Worm (Caenorhabditis elegans) whole organism, late embryonic: ENCODE data around the gene C54C6.11.
A peak's percentile ranks its signal among the peaks of the same experiment; 100 is the strongest.

Source experiments
- C08G9.2 ChIP-seq: sonication (generic microtip); optimal IDR thresholded peaks from 2 replicates; lab custom pipeline; 2016; ENCODE audit warnings: mild to moderate bottlenecking, missing genetic modification characterization, moderate library complexity, missing compliant biosample characterization
- K02D7.2 ChIP-seq: sonication (generic microtip); optimal IDR thresholded peaks from 2 replicates; lab custom pipeline; 2017; ENCODE audit warnings: mild to moderate bottlenecking, missing genetic modification characterization, missing compliant biosample characterization
- T23F11.4 ChIP-seq: fragments of 200-800 bp; sonication (Bioruptor generic); optimal IDR thresholded peaks from 2 replicates; lab custom pipeline; 2018; ENCODE audit warnings: mild to moderate bottlenecking, missing genetic modification characterization, missing compliant biosample characterization
- Y22D7AL.16 ChIP-seq: sonication (generic microtip); optimal IDR thresholded peaks from 2 replicates; lab custom pipeline; 2016; ENCODE audit warnings: missing genetic modification characterization, missing compliant biosample characterization
- ama-1 ChIP-seq: fragments of 150-350 bp; optimal IDR thresholded peaks from 2 replicates; lab custom pipeline; 2014
- ceh-14 ChIP-seq: sonication (generic microtip); optimal IDR thresholded peaks from 2 replicates; lab custom pipeline; 2016; ENCODE audit warnings: missing genotype, missing genetic modification characterization, missing compliant biosample characterization
- ceh-18 ChIP-seq: sonication (generic microtip); optimal IDR thresholded peaks from 2 replicates; lab custom pipeline; 2016; ENCODE audit warnings: missing genetic modification characterization, missing compliant biosample characterization
- ceh-2 ChIP-seq: sonication (generic microtip); optimal IDR thresholded peaks from 2 replicates; lab custom pipeline; 2016; ENCODE audit warnings: missing genotype, missing genetic modification characterization, missing compliant biosample characterization
- ceh-22 ChIP-seq: sonication (generic microtip); optimal IDR thresholded peaks from 2 replicates; lab custom pipeline; 2017; ENCODE audit warnings: missing biosample characterization, missing genetic modification characterization
- ceh-31 ChIP-seq: sonication (generic microtip); optimal IDR thresholded peaks from 2 replicates; lab custom pipeline; 2016; ENCODE audit warnings: missing genetic modification characterization, missing compliant biosample characterization
- ceh-9 ChIP-seq: sonication (generic microtip); optimal IDR thresholded peaks from 2 replicates; lab custom pipeline; 2016; ENCODE audit warnings: mild to moderate bottlenecking, missing genetic modification characterization, inconsistent platforms, missing compliant biosample characterization
- elt-2 ChIP-seq: sonication (generic microtip); optimal IDR thresholded peaks from 2 replicates; lab custom pipeline; 2016; ENCODE audit warnings: missing genetic modification reagents, missing genetic modification characterization, missing compliant biosample characterization
- elt-4 ChIP-seq: sonication (generic microtip); optimal IDR thresholded peaks from 2 replicates; lab custom pipeline; 2016; ENCODE audit warnings: missing genetic modification characterization, missing compliant biosample characterization
- ets-4 ChIP-seq: sonication (generic microtip); optimal IDR thresholded peaks from 2 replicates; lab custom pipeline; 2016; ENCODE audit warnings: missing genetic modification characterization, missing compliant biosample characterization
- fax-1 ChIP-seq: sonication (generic microtip); optimal IDR thresholded peaks from 2 replicates; lab custom pipeline; 2016; ENCODE audit warnings: missing genotype, missing genetic modification characterization, missing compliant biosample characterization
- fkh-6 ChIP-seq: sonication (generic microtip); optimal IDR thresholded peaks from 2 replicates; lab custom pipeline; 2016; ENCODE audit warnings: missing genetic modification characterization, missing compliant biosample characterization
- hlh-13 ChIP-seq: fragments of 200-800 bp; sonication (Bioruptor generic); optimal IDR thresholded peaks from 2 replicates; lab custom pipeline; 2018; ENCODE audit warnings: mild to moderate bottlenecking, missing genetic modification characterization, missing compliant biosample characterization
- hlh-15 ChIP-seq: sonication (generic microtip); optimal IDR thresholded peaks from 2 replicates; lab custom pipeline; 2016; ENCODE audit warnings: missing genetic modification characterization, missing compliant biosample characterization
- hlh-6 ChIP-seq: sonication (generic microtip); optimal IDR thresholded peaks from 2 replicates; lab custom pipeline; 2016; ENCODE audit warnings: missing genotype, missing genetic modification characterization, missing compliant biosample characterization
- hlh-8 ChIP-seq: sonication (generic microtip); optimal IDR thresholded peaks from 2 replicates; lab custom pipeline; 2016; ENCODE audit warnings: missing genotype, missing genetic modification characterization, missing compliant biosample characterization
- lim-6 ChIP-seq: sonication (generic microtip); optimal IDR thresholded peaks from 2 replicates; lab custom pipeline; 2016; ENCODE audit warnings: missing genetic modification characterization, missing compliant biosample characterization
- lin-11 ChIP-seq: fragments of 200-800 bp; sonication (Bioruptor generic); optimal IDR thresholded peaks from 2 replicates; lab custom pipeline; 2018; ENCODE audit warnings: mild to moderate bottlenecking, missing genetic modification characterization, missing compliant biosample characterization
- mec-3 ChIP-seq: sonication (generic microtip); optimal IDR thresholded peaks from 2 replicates; lab custom pipeline; 2016; ENCODE audit warnings: borderline replicate concordance, missing genetic modification characterization, missing compliant biosample characterization
- nfya-1 ChIP-seq: sonication (generic microtip); optimal IDR thresholded peaks from 2 replicates; lab custom pipeline; 2017; ENCODE audit warnings: missing genetic modification characterization, mild to moderate bottlenecking, missing compliant biosample characterization, antibody characterized with exemption, moderate library complexity
- odd-2 ChIP-seq: sonication (generic microtip); optimal IDR thresholded peaks from 2 replicates; lab custom pipeline; 2017; ENCODE audit warnings: antibody characterized with exemption, mild to moderate bottlenecking, missing genetic modification characterization, missing compliant biosample characterization
- pax-1 ChIP-seq: fragments of 150-350 bp; optimal IDR thresholded peaks from 2 replicates; lab custom pipeline; 2014; ENCODE audit warnings: missing biosample characterization, missing genetic modification characterization
- ref-2 ChIP-seq: sonication (generic microtip); optimal IDR thresholded peaks from 2 replicates; lab custom pipeline; 2016; ENCODE audit warnings: missing genetic modification characterization, missing compliant biosample characterization
- rnt-1 ChIP-seq: sonication (generic microtip); optimal IDR thresholded peaks from 2 replicates; lab custom pipeline; 2016; ENCODE audit warnings: missing genetic modification characterization, missing compliant biosample characterization
- sdc-2 ChIP-seq: sonication (generic microtip); optimal IDR thresholded peaks from 2 replicates; lab custom pipeline; 2016; ENCODE audit warnings: missing genotype, missing genetic modification characterization, missing compliant biosample characterization
- sox-2 ChIP-seq: fragments of 200-800 bp; sonication (Bioruptor generic); IDR thresholded peaks from 2 replicates; pipeline ENCODE4 v1.3.6; 2022; ENCODE audit warnings: missing genetic modification reagents, missing genetic modification characterization, missing compliant biosample characterization
- sox-4 ChIP-seq: sonication (generic microtip); optimal IDR thresholded peaks from 2 replicates; lab custom pipeline; 2017; ENCODE audit warnings: mild to moderate bottlenecking, missing genetic modification characterization, inconsistent platforms, missing compliant biosample characterization
- tbx-2 ChIP-seq: sonication (generic microtip); optimal IDR thresholded peaks from 2 replicates; lab custom pipeline; 2016; ENCODE audit warnings: missing genetic modification characterization, missing compliant biosample characterization
- tbx-7 ChIP-seq: sonication (generic microtip); optimal IDR thresholded peaks from 2 replicates; lab custom pipeline; 2016; ENCODE audit warnings: missing genotype, missing genetic modification characterization, missing compliant biosample characterization
- ttx-3 ChIP-seq: sonication (generic microtip); optimal IDR thresholded peaks from 2 replicates; lab custom pipeline; 2016; ENCODE audit warnings: missing genetic modification reagents, missing genetic modification characterization, missing compliant biosample characterization
- unc-3 ChIP-seq, 2 experiments: fragments of 200-800 bp in 1 of 2; sonication (Bioruptor generic) in 1 of 2; sonication (generic microtip) in 1 of 2; conservative IDR thresholded peaks in 1 of 2; optimal IDR thresholded peaks in 1 of 2; 2 replicates each; pipeline versions ENCODE4 v1.3.6 to Lab custom; 2016 to 2022; ENCODE audit warnings: missing compliant biosample characterization in 2 of 2, missing genetic modification characterization in 2 of 2, missing genetic modification reagents in 1 of 2
- unc-42 ChIP-seq: sonication (generic microtip); optimal IDR thresholded peaks from 2 replicates; lab custom pipeline; 2016; ENCODE audit warnings: missing genotype, missing genetic modification characterization, missing compliant biosample characterization
- zip-5 ChIP-seq: sonication (generic microtip); optimal IDR thresholded peaks from 2 replicates; lab custom pipeline; 2016; ENCODE audit warnings: missing genetic modification characterization, missing compliant biosample characterization
- ztf-16 ChIP-seq: sonication (generic microtip); optimal IDR thresholded peaks from 2 replicates; lab custom pipeline; 2017; ENCODE audit warnings: missing genetic modification characterization, missing compliant biosample characterization

Gene C54C6.11

DNA sequence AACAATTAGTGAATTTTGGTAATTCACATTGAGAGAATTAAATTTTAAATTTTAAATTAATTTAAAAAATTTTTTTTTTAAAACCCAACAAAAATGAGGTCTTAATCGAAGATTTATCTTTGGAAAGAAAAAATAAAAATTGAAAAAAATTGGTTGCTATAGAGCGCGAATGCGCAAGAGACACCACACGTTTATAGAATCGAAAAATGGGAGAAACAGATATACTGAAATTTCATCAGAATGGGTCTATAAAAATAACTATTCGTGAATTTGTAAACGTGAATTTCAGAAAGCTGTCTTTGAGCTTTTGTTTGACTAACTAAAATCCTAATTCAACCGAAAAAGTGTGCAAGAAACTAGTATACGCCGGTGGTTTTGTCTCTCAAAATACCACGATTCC is 7.7 kb upstream of the C54C6.11 start:
- TF ChIP-seq lin-11 (tag; lab: Kevin White, UChicago) (no peak), fax-1 (tag; lab: Kevin White, UChicago) (peak; percentile 66), mec-3 (no peak), ets-4 (tag; lab: Kevin White, UChicago) (peak; percentile 60), ceh-14 (tag; lab: Kevin White, UChicago) (peak; percentile 41), ceh-31 (tag; lab: Kevin White, UChicago) (peak; percentile 88), ceh-2 (tag; lab: Kevin White, UChicago) (peak; percentile 62), zip-5 (tag; lab: Kevin White, UChicago) (peak; percentile 64), C08G9.2 (tag; lab: Kevin White, UChicago) (peak; percentile 72), elt-2 (tag; lab: Kevin White, UChicago) (peak; percentile 68), tbx-7 (tag; lab: Kevin White, UChicago) (peak; percentile 70), ceh-18 (peak; percentile 1), ref-2 (tag; lab: Kevin White, UChicago) (peak; percentile 60), hlh-15 (tag; lab: Kevin White, UChicago) (no peak), rnt-1 (tag; lab: Kevin White, UChicago) (peak; percentile 48), tbx-2 (tag; lab: Kevin White, UChicago) (peak; percentile 89), unc-3 (GFP tag; conservative IDR thresholded peaks at IDR 0.05; lab: Robert Waterston, UW) (no peak), unc-3 (tag; optimal IDR thresholded peaks at IDR 0.05; lab: Kevin White, UChicago) (peak; percentile 16), hlh-8 (tag; lab: Kevin White, UChicago) (peak; percentile 64), ttx-3 (tag; lab: Kevin White, UChicago) (peak; percentile 15), Y22D7AL.16 (tag; lab: Kevin White, UChicago) (no peak), ztf-16 (tag; lab: Kevin White, UChicago) (peak; percentile 14)
- TF ChIP-seq, all 69 proteins: peak for 17

DNA sequence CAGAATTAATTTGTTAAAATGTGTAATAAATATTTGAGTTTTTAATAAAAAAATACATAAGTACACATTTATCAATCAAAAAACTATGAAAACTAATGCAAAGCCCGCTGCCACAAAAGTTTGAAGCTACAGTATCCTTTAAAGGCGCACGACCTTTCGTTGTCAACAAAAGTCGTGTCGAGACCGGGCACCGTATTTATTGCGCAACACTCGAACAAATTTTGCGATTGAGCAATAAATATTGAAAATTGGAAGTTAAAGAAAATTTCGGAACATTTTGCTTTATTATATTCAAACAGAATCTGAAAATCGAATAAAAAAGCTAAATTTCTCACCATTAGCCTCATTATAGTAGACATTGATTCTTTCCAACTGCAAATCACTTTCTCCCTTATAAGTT is 7.0 kb upstream of the C54C6.11 start:
- TF ChIP-seq fax-1 (tag; lab: Kevin White, UChicago) = no peak
- TF ChIP-seq K02D7.2 (tag; lab: Kevin White, UChicago) = no peak
- TF ChIP-seq tbx-7 (tag; lab: Kevin White, UChicago) = no peak
- no peak for TF ChIP-seq tbx-2 (tag; lab: Kevin White, UChicago)
- TF ChIP-seq T23F11.4 = no peak
- no peak for TF ChIP-seq ama-1
- no peak for TF ChIP-seq sox-2
- no peak for TF ChIP-seq ceh-22
- no peak for TF ChIP-seq C08G9.2 (tag; lab: Kevin White, UChicago)
- TF ChIP-seq unc-3 (GFP tag; conservative IDR thresholded peaks at IDR 0.05; lab: Robert Waterston, UW) = no peak
- TF ChIP-seq unc-3 (tag; optimal IDR thresholded peaks at IDR 0.05; lab: Kevin White, UChicago) = no peak
- TF ChIP-seq lim-6 (tag; lab: Kevin White, UChicago) = no peak
- no peak for TF ChIP-seq rnt-1 (tag; lab: Kevin White, UChicago)
- TF ChIP-seq elt-4 (tag; lab: Kevin White, UChicago) = no peak

DNA sequence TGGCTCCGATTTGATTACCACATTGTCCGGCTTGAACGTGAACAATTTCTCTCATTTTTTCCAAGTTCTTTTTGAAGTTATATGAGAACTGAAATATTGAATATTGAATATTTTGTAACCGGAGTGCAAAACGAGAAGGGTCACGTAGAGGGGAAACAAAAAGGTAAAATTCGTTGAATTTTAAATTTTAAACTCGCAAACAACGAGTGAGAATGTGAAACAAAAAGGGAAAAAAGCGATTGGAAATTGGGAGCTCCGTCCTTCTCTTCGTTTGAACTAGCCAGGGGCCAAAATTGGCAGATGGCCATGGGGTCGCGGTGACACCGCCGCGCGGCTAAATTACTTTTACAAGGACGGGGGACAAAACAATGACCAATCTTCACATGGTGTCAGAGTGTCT is 6.6 kb upstream of the C54C6.11 start, which contains the start of gene ben-1:
Gene ben-1, minus strand, starts transcription at position 101 of the 400 bp plus-strand sequence.
- TF ChIP-seq unc-42 (tag; lab: Kevin White, UChicago) = no peak
- no peak for TF ChIP-seq sox-4
- no peak for TF ChIP-seq hlh-6 (tag; lab: Kevin White, UChicago)
- TF ChIP-seq ets-4 (tag; lab: Kevin White, UChicago) = no peak
- TF ChIP-seq ttx-3 (tag; lab: Kevin White, UChicago) = no peak
- no peak for TF ChIP-seq fkh-6 (tag; lab: Kevin White, UChicago)
- no peak for TF ChIP-seq ceh-9 (tag; lab: Kevin White, UChicago)
- no peak for TF ChIP-seq ama-1
- no peak for TF ChIP-seq ztf-16 (tag; lab: Kevin White, UChicago)
- no peak for TF ChIP-seq sdc-2 (tag; lab: Kevin White, UChicago)
- no peak for TF ChIP-seq hlh-13
- no peak for TF ChIP-seq ceh-18
- no peak for TF ChIP-seq pax-1 (tag; lab: Kevin White, UChicago)
- TF ChIP-seq nfya-1 (tag; lab: Kevin White, UChicago) = no peak
- TF ChIP-seq tbx-2 (tag; lab: Kevin White, UChicago) = no peak
- TF ChIP-seq tbx-7 (tag; lab: Kevin White, UChicago) = no peak
- TF ChIP-seq odd-2 (tag; lab: Kevin White, UChicago) = no peak
- TF ChIP-seq, all 69 proteins: peak for 0
